Worm (Caenorhabditis elegans): ENCODE data around the gene coel-1.

ce11 chrX:4260297-4260696 lies 5.2 kb upstream of the coel-1 start, which contains the start of gene C52B9.4:
- TF ChIP-seq nhr-12 (tag; optimal IDR thresholded peaks at IDR 0.05) (no peak), snpc-4 (tag; optimal IDR thresholded peaks at IDR 0.05) (no peak), lsy-2 (tag; optimal IDR thresholded peaks at IDR 0.05) (no peak), elt-3 (tag; optimal IDR thresholded peaks at IDR 0.05) (no peak)
